Fruit fly (Drosophila melanogaster) whole organism, prepupa: ENCODE data around the gene CG7091.

Experiments used
- CG10669 ChIP-seq: fragments of 200-800 bp; sonication (Bioruptor generic); optimal IDR thresholded peaks from 3 replicates; lab custom pipeline; 2018; ENCODE audit warnings: missing biosample characterization, mild to moderate bottlenecking, missing genetic modification characterization, moderate library complexity
- CG11762 ChIP-seq: fragments of 200-800 bp; sonication (Bioruptor generic); optimal IDR thresholded peaks from 3 replicates; lab custom pipeline; 2016; ENCODE audit warnings: missing biosample characterization, missing genetic modification characterization; ENCODE audit not compliant: insufficient read depth
- CG15336 ChIP-seq: fragments of 200-800 bp; sonication (Bioruptor generic); IDR thresholded peaks from 2 replicates; pipeline ENCODE4 v1.3.6; 2022; ENCODE audit warnings: missing biosample characterization, missing genetic modification characterization
- CG1621 ChIP-seq: fragments of 200-800 bp; sonication (Bioruptor generic); optimal IDR thresholded peaks from 3 replicates; lab custom pipeline; 2018; ENCODE audit warnings: missing biosample characterization, mild to moderate bottlenecking, missing genetic modification characterization
- CG3032 ChIP-seq: fragments of 200-800 bp; optimal IDR thresholded peaks from 2 replicates; lab custom pipeline; 2019; ENCODE audit warnings: missing biosample characterization, mild to moderate bottlenecking, missing genetic modification characterization, moderate library complexity
- CG31627 ChIP-seq: fragments of 200-800 bp; sonication (Bioruptor generic); optimal IDR thresholded peaks from 3 replicates; lab custom pipeline; 2016; ENCODE audit warnings: missing biosample characterization, missing genetic modification characterization
- CG32006 ChIP-seq: fragments of 200-800 bp; sonication (Bioruptor generic); optimal IDR thresholded peaks from 3 replicates; lab custom pipeline; 2017; ENCODE audit warnings: missing biosample characterization, mild to moderate bottlenecking, missing genetic modification characterization
- CG34406 ChIP-seq: fragments of 200-800 bp; sonication (Bioruptor generic); optimal IDR thresholded peaks from 3 replicates; lab custom pipeline; 2016; ENCODE audit warnings: missing biosample characterization, missing genetic modification characterization
- CG3919 ChIP-seq: fragments of 200-800 bp; sonication (Bioruptor generic); optimal IDR thresholded peaks from 3 replicates; lab custom pipeline; 2016; ENCODE audit warnings: missing biosample characterization, missing genetic modification characterization
- CG4318 ChIP-seq: fragments of 200-800 bp; sonication (Bioruptor generic); optimal IDR thresholded peaks from 3 replicates; lab custom pipeline; 2017; ENCODE audit warnings: missing biosample characterization, mild to moderate bottlenecking, missing genetic modification characterization
- CG6163 ChIP-seq: fragments of 200-800 bp; sonication (Bioruptor generic); IDR thresholded peaks from 3 replicates; pipeline ENCODE4 v1.3.6; 2022; ENCODE audit warnings: missing biosample characterization, missing genetic modification characterization
- CG6792 ChIP-seq: fragments of 200-800 bp; sonication (Bioruptor generic); optimal IDR thresholded peaks from 3 replicates; lab custom pipeline; 2016; ENCODE audit warnings: missing biosample characterization, missing genetic modification characterization
- CG6808 ChIP-seq: fragments of 200-800 bp; sonication (Bioruptor generic); optimal IDR thresholded peaks from 3 replicates; lab custom pipeline; 2017; ENCODE audit warnings: missing biosample characterization, missing genetic modification characterization, mild to moderate bottlenecking, moderate library complexity, missing genetic modification reagents
- CG6854 ChIP-seq: fragments of 200-800 bp; sonication (Bioruptor generic); optimal IDR thresholded peaks from 2 replicates; lab custom pipeline; 2017; ENCODE audit warnings: missing biosample characterization, mild to moderate bottlenecking, missing genetic modification characterization
- CG7368 ChIP-seq: fragments of 200-800 bp; sonication (Bioruptor generic); optimal IDR thresholded peaks from 3 replicates; lab custom pipeline; 2016; ENCODE audit warnings: missing biosample characterization, missing genetic modification characterization
- CG8119 ChIP-seq: fragments of 200-800 bp; sonication (Bioruptor generic); IDR thresholded peaks from 3 replicates; pipeline ENCODE4 v1.3.6; 2022; ENCODE audit warnings: missing biosample characterization, missing genetic modification characterization
- CG8319 ChIP-seq: fragments of 200-800 bp; sonication (Bioruptor generic); optimal IDR thresholded peaks from 3 replicates; lab custom pipeline; 2016; ENCODE audit warnings: missing biosample characterization, missing genetic modification characterization
- CG9139 ChIP-seq: fragments of 200-800 bp; sonication (Bioruptor generic); optimal IDR thresholded peaks from 3 replicates; lab custom pipeline; 2017; ENCODE audit warnings: missing biosample characterization, mild to moderate bottlenecking, missing genetic modification characterization
- Eip75B ChIP-seq: fragments of 200-800 bp; sonication (Bioruptor generic); optimal IDR thresholded peaks from 3 replicates; lab custom pipeline; 2016; ENCODE audit warnings: missing biosample characterization, missing genetic modification characterization
- Eip78C ChIP-seq: fragments of 200-800 bp; sonication (Bioruptor generic); peaks from one replicate; lab custom pipeline; 2016; ENCODE audit warnings: missing biosample characterization, missing genetic modification characterization
- Ets21C ChIP-seq: fragments of 200-800 bp; sonication (Bioruptor generic); optimal IDR thresholded peaks from 3 replicates; lab custom pipeline; 2016; ENCODE audit warnings: missing biosample characterization, missing genetic modification characterization
- Ets96B ChIP-seq: fragments of 200-800 bp; optimal IDR thresholded peaks from 2 replicates; lab custom pipeline; 2019; ENCODE audit warnings: missing biosample characterization, mild to moderate bottlenecking, missing genetic modification characterization, moderate library complexity
- Gug ChIP-seq: fragments of 200-800 bp; sonication (Bioruptor generic); IDR thresholded peaks from 2 replicates; pipeline ENCODE4 v1.3.6; 2022; ENCODE audit warnings: missing biosample characterization, missing genetic modification characterization
- Hr38 ChIP-seq: sonication (Bioruptor generic); optimal IDR thresholded peaks from 2 replicates; lab custom pipeline; 2016; ENCODE audit warnings: missing biosample characterization, missing genetic modification characterization
- Hr39 ChIP-seq: fragments of 200-800 bp; sonication (Bioruptor generic); optimal IDR thresholded peaks from 2 replicates; lab custom pipeline; 2016; ENCODE audit warnings: missing biosample characterization, missing genetic modification characterization
- Hr4 ChIP-seq: fragments of 200-800 bp; sonication (Bioruptor generic); optimal IDR thresholded peaks from 3 replicates; lab custom pipeline; 2016; ENCODE audit warnings: missing biosample characterization, missing genetic modification characterization
- Lpt ChIP-seq: fragments of 200-800 bp; sonication (Bioruptor generic); optimal IDR thresholded peaks from 3 replicates; lab custom pipeline; 2016; ENCODE audit warnings: missing biosample characterization, missing genetic modification characterization
- Met ChIP-seq: fragments of 200-800 bp; sonication (Bioruptor generic); optimal IDR thresholded peaks from 3 replicates; lab custom pipeline; 2016; ENCODE audit warnings: missing biosample characterization, missing genetic modification characterization
- OdsH ChIP-seq: fragments of 200-800 bp; sonication (Bioruptor generic); optimal IDR thresholded peaks from 3 replicates; lab custom pipeline; 2016; ENCODE audit warnings: missing biosample characterization, missing genetic modification characterization
- Sox102F ChIP-seq: fragments of 200-800 bp; sonication (Bioruptor generic); optimal IDR thresholded peaks from 2 replicates; lab custom pipeline; 2016; ENCODE audit warnings: missing biosample characterization, mild to moderate bottlenecking, missing genetic modification characterization
- achi ChIP-seq: fragments of 200-800 bp; sonication (Bioruptor generic); optimal IDR thresholded peaks from 3 replicates; lab custom pipeline; 2016; ENCODE audit warnings: missing biosample characterization, missing genetic modification characterization
- acj6 ChIP-seq: fragments of 200-800 bp; sonication (Bioruptor generic); optimal IDR thresholded peaks from 3 replicates; lab custom pipeline; 2016; ENCODE audit warnings: missing biosample characterization, missing genetic modification characterization
- cyc ChIP-seq: fragments of 200-800 bp; sonication (Bioruptor generic); optimal IDR thresholded peaks from 3 replicates; lab custom pipeline; 2016; ENCODE audit warnings: missing biosample characterization, missing genetic modification characterization
- dac ChIP-seq: fragments of 200-800 bp; sonication (Bioruptor generic); optimal IDR thresholded peaks from 2 replicates; lab custom pipeline; 2017; ENCODE audit warnings: missing biosample characterization, mild to moderate bottlenecking, missing genetic modification characterization
- dsx ChIP-seq: fragments of 200-800 bp; optimal IDR thresholded peaks from 3 replicates; lab custom pipeline; 2019; ENCODE audit warnings: missing biosample characterization, mild to moderate bottlenecking, missing genetic modification characterization, moderate library complexity; ENCODE audit not compliant: poor library complexity, severe bottlenecking
- fd59A ChIP-seq: fragments of 200-800 bp; sonication (Bioruptor generic); optimal IDR thresholded peaks from 2 replicates; lab custom pipeline; 2017; ENCODE audit warnings: missing biosample characterization, mild to moderate bottlenecking, missing genetic modification characterization, missing genetic modification reagents
- fd85E ChIP-seq: fragments of 200-800 bp; sonication (Bioruptor generic); optimal IDR thresholded peaks from 3 replicates; lab custom pipeline; 2016; ENCODE audit warnings: missing biosample characterization, missing genetic modification characterization
- fkh ChIP-seq: fragments of 200-800 bp; sonication (Bioruptor generic); optimal IDR thresholded peaks from 3 replicates; lab custom pipeline; 2017; ENCODE audit warnings: missing biosample characterization, mild to moderate bottlenecking, missing genetic modification characterization, moderate library complexity
- lz ChIP-seq: fragments of 200-800 bp; sonication (Bioruptor generic); optimal IDR thresholded peaks from 3 replicates; lab custom pipeline; 2016; ENCODE audit warnings: missing biosample characterization, missing genetic modification characterization
- pdm3 ChIP-seq: fragments of 200-800 bp; sonication (Bioruptor generic); optimal IDR thresholded peaks from 3 replicates; lab custom pipeline; 2016; ENCODE audit warnings: missing biosample characterization, missing genetic modification characterization
- salr ChIP-seq, 2 experiments: fragments of 200-800 bp; sonication (Bioruptor generic); optimal IDR thresholded peaks; 3 replicates each; lab custom pipeline; 2016 to 2018; ENCODE audit warnings: missing biosample characterization in 2 of 2, missing genetic modification characterization in 2 of 2, mild to moderate bottlenecking in 1 of 2
- spab ChIP-seq: fragments of 200-800 bp; sonication (Bioruptor generic); optimal IDR thresholded peaks from 2 replicates; lab custom pipeline; 2017; ENCODE audit warnings: missing biosample characterization, mild to moderate bottlenecking, missing genetic modification characterization, missing genetic modification reagents
- ss ChIP-seq, 2 experiments: fragments of 200-800 bp; sonication (Bioruptor generic); optimal IDR thresholded peaks; 2 replicates in 1 of 2; 3 replicates in 1 of 2; lab custom pipeline; 2017 to 2018; ENCODE audit warnings: mild to moderate bottlenecking in 2 of 2, missing biosample characterization in 2 of 2, missing genetic modification characterization in 2 of 2, moderate library complexity in 1 of 2
- topi ChIP-seq: fragments of 200-800 bp; sonication (Bioruptor generic); optimal IDR thresholded peaks from 3 replicates; lab custom pipeline; 2016; ENCODE audit warnings: missing biosample characterization, missing genetic modification characterization
- vri ChIP-seq: fragments of 200-800 bp; sonication (Bioruptor generic); optimal IDR thresholded peaks from 3 replicates; lab custom pipeline; 2016; ENCODE audit warnings: missing biosample characterization, mild to moderate bottlenecking, missing genetic modification characterization

Gene CG7091

DNA sequence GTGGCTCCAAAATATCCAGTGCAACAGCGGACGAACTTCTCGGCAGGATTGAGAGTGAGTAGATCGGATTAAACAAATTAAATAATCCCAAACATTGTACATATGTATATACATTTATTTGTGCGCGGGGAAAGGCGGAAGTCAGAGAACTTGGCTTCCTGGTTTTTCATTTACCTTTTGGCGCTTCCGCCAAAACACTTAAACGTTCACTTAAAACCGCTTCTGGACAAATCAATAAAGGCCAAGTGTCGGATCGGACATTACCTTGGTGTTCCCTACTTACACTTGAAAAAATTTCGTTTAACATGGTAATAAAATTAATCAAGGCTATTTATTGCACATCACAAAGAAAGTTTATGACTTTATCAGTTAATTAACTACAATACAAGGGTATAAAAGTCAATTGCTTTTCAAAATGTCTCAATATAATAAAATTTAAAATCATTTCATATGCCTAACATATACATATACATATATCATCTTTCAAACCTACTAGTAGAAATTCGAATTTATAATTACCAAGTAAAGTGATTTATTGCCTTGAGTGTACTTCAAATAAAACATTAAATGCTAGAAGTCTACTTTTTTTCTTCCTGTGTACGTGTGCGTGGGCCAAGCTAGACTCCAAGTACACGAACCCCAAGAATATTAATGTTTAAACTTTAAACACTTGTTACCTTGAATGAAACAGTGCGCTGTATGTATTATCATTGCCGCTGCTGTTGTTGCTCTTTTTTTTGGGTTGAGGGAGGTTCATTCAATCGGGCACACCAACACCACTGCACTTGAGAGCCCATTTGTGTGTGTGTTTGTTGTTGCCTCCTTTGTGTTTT lies 3.8 kb downstream of the CG7091 start (continued):
- peak; percentile 76 for TF ChIP-seq CG6792 (GFP tag; lab: Kevin White, UChicago)
- peak; percentile 96 for TF ChIP-seq Eip78C (GFP tag; lab: Kevin White, UChicago)
- peak; percentile 18 to 67 for TF ChIP-seq salr (GFP tag; optimal IDR thresholded peaks at IDR 0.05; lab: Kevin White, UChicago)
- TF ChIP-seq acj6 (GFP tag; lab: Kevin White, UChicago): peak; percentile 72
- peak; percentile 78 for TF ChIP-seq spab
- peak; percentile 59 for TF ChIP-seq CG8319 (GFP tag; lab: Kevin White, UChicago)
- TF ChIP-seq dac: peak; percentile 53
- TF ChIP-seq ss (GFP tag; optimal IDR thresholded peaks at IDR 0.05; lab: Kevin White, UChicago): peak; percentile 55 to 76
- TF ChIP-seq CG11762 (GFP tag; lab: Kevin White, UChicago): peak; percentile 76
- TF ChIP-seq CG15336 (GFP tag; lab: Robert Waterston, UW): peak; percentile 79

DNA sequence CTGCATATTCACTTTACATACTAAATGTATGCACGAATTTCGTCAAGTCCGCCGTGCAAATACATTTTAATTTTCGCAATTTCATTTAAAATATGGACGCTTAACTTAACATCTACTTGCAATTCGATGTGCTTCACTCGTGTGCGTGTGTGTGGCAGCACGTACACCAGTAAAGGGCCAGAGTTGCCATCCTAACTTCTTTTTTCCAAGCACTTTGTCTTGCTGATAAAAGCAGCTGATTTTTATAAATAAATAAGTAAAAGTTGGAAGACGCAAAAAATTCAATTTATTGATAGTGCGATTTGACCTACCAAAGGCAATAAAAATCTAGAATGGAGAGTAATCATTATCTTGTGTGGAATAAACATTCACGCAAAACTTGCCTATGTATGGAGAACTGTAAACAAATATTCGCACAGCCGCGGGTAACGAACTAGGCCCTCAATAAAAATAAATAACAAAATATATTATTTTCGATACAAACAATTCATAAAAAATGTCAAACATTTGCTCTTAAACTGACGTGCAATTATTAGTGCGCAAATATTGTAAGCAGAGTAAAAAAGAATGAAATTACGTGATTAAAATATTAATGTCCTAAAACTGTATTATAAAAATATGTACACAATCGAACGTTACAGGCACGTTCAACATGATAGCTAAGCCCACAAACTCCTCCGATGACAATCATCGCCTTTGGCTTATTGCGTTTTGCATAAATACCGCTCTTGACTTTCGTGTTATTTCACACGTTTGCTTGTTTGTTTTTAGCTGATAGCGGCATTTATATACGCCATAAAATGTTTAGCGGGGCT lies 4.6 kb downstream of the CG7091 start:
- TF ChIP-seq pdm3 (GFP tag; lab: Kevin White, UChicago) (peak; percentile 75), CG8119 (peak; percentile 71), fd59A (GFP tag; lab: Kevin White, UChicago) (peak; percentile 58), vri (GFP tag; lab: Kevin White, UChicago) (peak; percentile 44), CG31627 (peak; percentile 49), fkh (GFP tag; lab: Kevin White, UChicago) (peak; percentile 85), CG34406 (GFP tag; lab: Kevin White, UChicago) (peak; percentile 54), CG10669 (GFP tag; lab: Kevin White, UChicago) (peak; percentile 76), CG4318 (GFP tag; lab: Kevin White, UChicago) (peak; percentile 68), Met (GFP tag; lab: Kevin White, UChicago) (peak; percentile 65), topi (GFP tag; lab: Kevin White, UChicago) (peak; percentile 65), achi (GFP tag; lab: Kevin White, UChicago) (peak; percentile 61), CG32006 (GFP tag; lab: Kevin White, UChicago) (peak; percentile 79), spab (no peak), CG9139 (GFP tag; lab: Kevin White, UChicago) (no peak), Sox102F (GFP tag; lab: Kevin White, UChicago) (no peak), salr (GFP tag; optimal IDR thresholded peaks at IDR 0.05; lab: Kevin White, UChicago) (peak; percentile 25 to 64), OdsH (GFP tag; lab: Kevin White, UChicago) (peak; percentile 63), CG11762 (GFP tag; lab: Kevin White, UChicago) (peak; percentile 44), Hr39 (GFP tag; lab: Kevin White, UChicago) (peak; percentile 50), CG6854 (GFP tag; lab: Kevin White, UChicago) (no peak), Ets21C (no peak), fd85E (GFP tag; lab: Kevin White, UChicago) (peak; percentile 21), dsx (GFP tag; lab: Kevin White, UChicago) (peak; percentile 44), Ets96B (tag; lab: Kevin White, UChicago) (peak; percentile 63), Hr38 (GFP tag; lab: Kevin White, UChicago) (no peak), CG3032 (tag; lab: Kevin White, UChicago) (peak; percentile 68), CG1621 (tag; lab: Kevin White, UChicago) (peak; percentile 29), Hr4 (GFP tag; lab: Kevin White, UChicago) (peak; percentile 65), CG6792 (GFP tag; lab: Kevin White, UChicago) (peak; percentile 53), Gug (GFP tag; lab: Robert Waterston, UW) (peak; percentile 62), CG3919 (no peak), lz (GFP tag; lab: Kevin White, UChicago) (peak; percentile 44), CG6808 (GFP tag; lab: Kevin White, UChicago) (peak; percentile 62), CG6163 (GFP tag; lab: Robert Waterston, UW) (peak; percentile 67), Lpt (GFP tag; lab: Kevin White, UChicago) (peak; percentile 55), Eip75B (peak; percentile 42), acj6 (GFP tag; lab: Kevin White, UChicago) (peak; percentile 66), cyc (GFP tag; lab: Kevin White, UChicago) (peak; percentile 31), CG7368 (GFP tag; lab: Kevin White, UChicago) (no peak)
